Worm (Caenorhabditis elegans) whole organism, L1 larva: ENCODE data around the gene Y25C1A.6.
"Not testable (repeated sequence)": the region's sequence is repeated elsewhere in the genome, so short reads cannot be mapped to it uniquely, and the experiment has no call there.

Experiments used
- C16A3.4 ChIP-seq: fragments of 150-350 bp; optimal IDR thresholded peaks from 2 replicates; lab custom pipeline; 2014; ENCODE audit warnings: missing biosample characterization, missing genetic modification characterization
- aha-1 ChIP-seq: fragments of 150-350 bp; optimal IDR thresholded peaks from 2 replicates; lab custom pipeline; 2014; ENCODE audit warnings: missing biosample characterization, missing genetic modification characterization
- blmp-1 ChIP-seq: fragments of 150-350 bp; optimal IDR thresholded peaks from 2 replicates; lab custom pipeline; 2014; ENCODE audit warnings: missing biosample characterization, missing genetic modification characterization
- efl-1 ChIP-seq, 4 experiments: fragments of 150-350 bp; optimal IDR thresholded peaks in 3 of 4; peaks in 1 of 4; 1 replicate in 1 of 4; 2 replicates in 3 of 4; lab custom pipeline; 2014; ENCODE audit warnings: missing biosample characterization in 2 of 4, missing genetic modification characterization in 2 of 4, missing genetic modification reagents in 2 of 4
- elt-3 ChIP-seq, 6 experiments: fragments of 150-350 bp in 1 of 6; sonication (generic microtip); optimal IDR thresholded peaks; 2 replicates each; lab custom pipeline; 2017 to 2018; ENCODE audit warnings: missing biosample characterization in 6 of 6, missing genetic modification characterization in 6 of 6, inconsistent platforms in 1 of 6
- ets-5 ChIP-seq: fragments of 200-800 bp; sonication (Bioruptor generic); IDR thresholded peaks from 2 replicates; pipeline ENCODE4 v1.3.6; 2022; ENCODE audit warnings: missing genetic modification characterization, missing compliant biosample characterization
- fkh-4 ChIP-seq: sonication (generic microtip); optimal IDR thresholded peaks from 2 replicates; lab custom pipeline; 2016; ENCODE audit warnings: missing compliant biosample characterization, missing genetic modification characterization, borderline replicate concordance
- hlh-17 ChIP-seq: fragments of 200-800 bp; sonication (Bioruptor generic); optimal IDR thresholded peaks from 2 replicates; lab custom pipeline; 2018; ENCODE audit warnings: missing genetic modification characterization, mild to moderate bottlenecking, missing compliant biosample characterization, moderate library complexity, borderline replicate concordance
- hpl-2 ChIP-seq: fragments of 150-350 bp; optimal IDR thresholded peaks from 2 replicates; lab custom pipeline; 2014; ENCODE audit warnings: missing biosample characterization, missing genetic modification reagents, missing genetic modification characterization
- irx-1 ChIP-seq: sonication (generic microtip); optimal IDR thresholded peaks from 2 replicates; lab custom pipeline; 2016; ENCODE audit warnings: missing genetic modification characterization, missing compliant biosample characterization
- lin-14 ChIP-seq: fragments of 200-800 bp; sonication (Bioruptor generic); optimal IDR thresholded peaks from 2 replicates; lab custom pipeline; 2018; ENCODE audit warnings: mild to moderate bottlenecking, missing genetic modification characterization, moderate library complexity, missing compliant biosample characterization
- lin-15B ChIP-seq: fragments of 150-350 bp; sonication (generic microtip); optimal IDR thresholded peaks from 3 replicates; lab custom pipeline; 2014; ENCODE audit warnings: missing biosample characterization, missing genetic modification characterization
- lin-35 ChIP-seq, 2 experiments: fragments of 150-350 bp; optimal IDR thresholded peaks; 2 replicates each; lab custom pipeline; 2014; ENCODE audit warnings: missing biosample characterization in 2 of 2, missing genetic modification characterization in 2 of 2, missing genetic modification reagents in 2 of 2
- lir-3 ChIP-seq: sonication (generic microtip); optimal IDR thresholded peaks from 2 replicates; lab custom pipeline; 2016; ENCODE audit warnings: mild to moderate bottlenecking, missing genetic modification characterization, moderate library complexity, missing compliant biosample characterization; ENCODE audit not compliant: poor library complexity
- mab-9 ChIP-seq: fragments of 200-800 bp; sonication (Bioruptor generic); IDR thresholded peaks from 2 replicates; pipeline ENCODE4 v1.3.6; 2022; ENCODE audit warnings: missing genetic modification reagents, missing genetic modification characterization, missing compliant biosample characterization
- mep-1 ChIP-seq: fragments of 150-350 bp; optimal IDR thresholded peaks from 2 replicates; lab custom pipeline; 2014; ENCODE audit warnings: missing biosample characterization, missing genetic modification characterization
- nhr-12 ChIP-seq: sonication (generic microtip); optimal IDR thresholded peaks from 2 replicates; lab custom pipeline; 2017; ENCODE audit warnings: missing biosample characterization, missing genetic modification characterization
- nhr-19 ChIP-seq: fragments of 200-800 bp; sonication (Bioruptor generic); conservative IDR thresholded peaks from 2 replicates; pipeline ENCODE4 v1.3.6; 2022; ENCODE audit warnings: missing genetic modification characterization, missing compliant biosample characterization
- nhr-237 ChIP-seq: fragments of 150-350 bp; optimal IDR thresholded peaks from 2 replicates; lab custom pipeline; 2014; ENCODE audit warnings: missing biosample characterization, missing genetic modification characterization
- nhr-28 ChIP-seq: fragments of 150-350 bp; optimal IDR thresholded peaks from 2 replicates; lab custom pipeline; 2014; ENCODE audit warnings: missing biosample characterization, missing genetic modification characterization
- nhr-77 ChIP-seq: fragments of 150-350 bp; optimal IDR thresholded peaks from 2 replicates; lab custom pipeline; 2014; ENCODE audit warnings: missing biosample characterization, missing genetic modification characterization
- nhr-84 ChIP-seq: sonication (generic microtip); optimal IDR thresholded peaks from 2 replicates; lab custom pipeline; 2017; ENCODE audit warnings: missing biosample characterization, missing genetic modification characterization
- nhr-85 ChIP-seq: sonication (generic microtip); peaks from one replicate; lab custom pipeline; 2016; ENCODE audit warnings: missing genetic modification characterization, inconsistent platforms, missing compliant biosample characterization
- pax-3 ChIP-seq: fragments of 200-800 bp; sonication (Bioruptor generic); optimal IDR thresholded peaks from 2 replicates; lab custom pipeline; 2018; ENCODE audit warnings: mild to moderate bottlenecking, missing genetic modification characterization, moderate library complexity, missing compliant biosample characterization
- pqm-1 ChIP-seq: sonication (generic microtip); optimal IDR thresholded peaks from 3 replicates; lab custom pipeline; 2017; ENCODE audit warnings: missing biosample characterization, missing genetic modification characterization
- skn-1 ChIP-seq: fragments of 150-350 bp; optimal IDR thresholded peaks from 2 replicates; lab custom pipeline; 2014; ENCODE audit warnings: missing biosample characterization, missing genetic modification characterization
- snu-23 ChIP-seq: sonication (generic microtip); optimal IDR thresholded peaks from 2 replicates; lab custom pipeline; 2016; ENCODE audit warnings: missing genetic modification characterization, missing compliant biosample characterization
- unc-130 ChIP-seq: fragments of 150-350 bp; optimal IDR thresholded peaks from 2 replicates; lab custom pipeline; 2017; ENCODE audit warnings: missing biosample characterization, missing genetic modification characterization, inconsistent platforms
- unc-62 ChIP-seq: fragments of 150-350 bp; optimal IDR thresholded peaks from 2 replicates; lab custom pipeline; 2014; ENCODE audit warnings: missing biosample characterization, missing genetic modification reagents, missing genetic modification characterization
- zip-4 ChIP-seq: fragments of 200-800 bp; sonication (Bioruptor generic); optimal IDR thresholded peaks from 2 replicates; lab custom pipeline; 2018; ENCODE audit warnings: mild to moderate bottlenecking, missing genetic modification characterization, moderate library complexity, missing compliant biosample characterization
- ztf-4 ChIP-seq: fragments of 150-350 bp; optimal IDR thresholded peaks from 2 replicates; lab custom pipeline; 2014; ENCODE audit warnings: missing biosample characterization, missing genetic modification characterization

The Y25C1A.6 gene

DNA sequence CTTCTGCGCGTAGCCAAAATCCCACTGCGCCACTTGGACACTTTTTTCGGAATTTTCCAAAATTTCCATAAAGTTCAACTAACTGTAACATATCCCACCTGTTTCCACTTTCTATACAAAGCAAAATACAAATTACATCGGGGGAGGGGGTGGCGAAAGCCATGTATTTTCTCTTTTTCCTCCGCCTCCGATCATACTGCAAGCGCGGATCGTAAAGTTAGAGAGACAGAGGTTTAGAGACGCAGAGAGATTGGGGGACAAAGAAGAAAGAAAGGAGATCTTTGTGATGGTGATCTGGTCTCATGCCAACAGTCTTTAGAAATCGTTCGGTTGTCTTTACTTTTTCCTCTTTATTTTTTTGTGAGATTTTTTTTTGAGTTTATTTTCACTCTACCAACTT is 32.6 kb upstream of the Y25C1A.6 start:
- TF ChIP-seq efl-1 (optimal IDR thresholded peaks at IDR 0.05; lab: Kevin White, UChicago), result no peak
- peak in 1 of 2 experiments; percentile 8 for TF ChIP-seq efl-1 (GFP tag; optimal IDR thresholded peaks at IDR 0.05 in 1 of 2; lab: Kevin White, UChicago)
- peak; percentile 21 for TF ChIP-seq snu-23 (GFP tag; lab: Kevin White, UChicago)
- TF ChIP-seq unc-62 (GFP tag; lab: Kevin White, UChicago), result no peak
- TF ChIP-seq lin-15B, result no peak
- TF ChIP-seq hlh-17 (GFP tag; lab: Kevin White, UChicago), result no peak
- peak; percentile 98 for TF ChIP-seq blmp-1 (tag; lab: Kevin White, UChicago)
- TF ChIP-seq C16A3.4, result peak; percentile 7
- peak; percentile 23 for TF ChIP-seq mep-1
- no peak for TF ChIP-seq nhr-19
- TF ChIP-seq elt-3 (tag; optimal IDR thresholded peaks at IDR 0.05; lab: Kevin White, UChicago), result peak in 1 of 6 experiments; percentile 31
- TF ChIP-seq zip-4 (GFP tag; lab: Kevin White, UChicago), result no peak

DNA sequence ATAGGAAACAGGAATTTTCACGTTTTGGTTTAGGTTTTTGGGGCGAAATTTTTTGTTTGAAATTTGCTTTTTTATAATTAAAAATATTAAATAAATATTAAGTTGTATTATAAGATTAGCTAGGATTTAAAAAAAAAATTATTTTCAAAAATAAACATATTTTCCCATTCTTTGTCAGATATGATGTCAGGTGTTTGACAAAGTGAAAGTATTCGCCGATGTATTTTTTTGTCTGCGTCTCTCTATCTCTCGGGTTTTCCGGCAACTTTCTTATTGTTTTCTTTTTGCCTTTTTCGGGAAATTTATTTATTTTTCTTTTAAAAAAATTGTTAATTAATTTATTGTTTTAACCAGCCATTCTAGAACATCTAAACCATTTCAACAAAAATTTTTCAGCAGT is 30.5 kb upstream of the Y25C1A.6 start:
- TF ChIP-seq lin-14 (GFP tag; lab: Kevin White, UChicago) (peak; percentile 29), zip-4 (GFP tag; lab: Kevin White, UChicago) (no peak), elt-3 (tag; optimal IDR thresholded peaks at IDR 0.05; lab: Kevin White, UChicago) (no peak), nhr-77 (no peak), blmp-1 (tag; lab: Kevin White, UChicago) (peak; percentile 91), nhr-85 (tag; lab: Kevin White, UChicago) (peak; percentile 57), pax-3 (tag; lab: Kevin White, UChicago) (no peak)

DNA sequence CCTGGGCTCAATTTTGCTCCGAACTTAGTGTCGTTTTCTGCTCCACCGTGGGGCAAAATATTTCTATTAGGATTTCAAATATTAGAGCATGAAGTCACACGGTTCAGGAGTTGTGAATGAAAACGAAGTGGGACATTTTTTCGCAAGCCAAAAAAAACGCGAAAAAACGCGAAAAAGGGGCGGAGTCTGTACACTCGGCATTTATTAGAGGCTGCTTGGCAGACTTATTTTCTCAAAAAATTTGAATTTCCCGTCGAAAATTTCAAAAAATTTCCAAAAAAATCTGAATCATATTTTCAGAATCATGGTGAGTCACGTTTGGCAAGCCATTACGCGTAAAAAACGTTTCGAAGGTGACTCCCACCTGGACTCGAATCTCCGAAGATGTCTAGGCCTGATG is 28.4 kb upstream of the Y25C1A.6 start, which contains the start of gene B0454.6:
Gene B0454.6, plus strand, starts transcription at position 301 of the 400 bp plus-strand sequence.
- not testable (repeated sequence) for TF ChIP-seq blmp-1 (tag; lab: Kevin White, UChicago); lin-35 (GFP tag; optimal IDR thresholded peaks at IDR 0.05; lab: Kevin White, UChicago); lir-3 (tag; lab: Kevin White, UChicago)

DNA sequence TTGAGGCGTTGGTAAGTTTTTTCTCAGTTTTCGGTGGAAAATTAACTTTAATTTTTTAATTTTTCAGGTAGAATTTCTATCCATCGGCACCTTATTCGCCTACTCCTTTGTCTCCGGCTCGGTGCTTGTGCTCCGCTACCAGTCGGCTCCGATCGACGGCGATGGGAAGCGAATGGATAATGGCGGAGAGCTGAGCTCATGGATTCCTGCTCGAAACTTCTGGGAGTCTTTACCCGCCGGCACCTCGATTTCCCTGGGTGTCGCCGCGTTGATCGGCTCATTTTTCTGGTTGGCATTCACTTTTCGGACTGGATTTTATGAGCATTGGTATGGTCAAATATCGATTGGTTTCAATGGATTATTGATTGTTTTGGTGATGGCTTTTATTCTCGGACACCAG is 26.0 kb upstream of the Y25C1A.6 start:
- no peak for TF ChIP-seq pqm-1 (tag; lab: Kevin White, UChicago)
- TF ChIP-seq hlh-17 (GFP tag; lab: Kevin White, UChicago), result no peak
- no peak for TF ChIP-seq nhr-84 (tag; lab: Kevin White, UChicago)
- TF ChIP-seq irx-1 (tag; lab: Kevin White, UChicago), result no peak
- TF ChIP-seq, all 84 proteins: peak for 0

DNA sequence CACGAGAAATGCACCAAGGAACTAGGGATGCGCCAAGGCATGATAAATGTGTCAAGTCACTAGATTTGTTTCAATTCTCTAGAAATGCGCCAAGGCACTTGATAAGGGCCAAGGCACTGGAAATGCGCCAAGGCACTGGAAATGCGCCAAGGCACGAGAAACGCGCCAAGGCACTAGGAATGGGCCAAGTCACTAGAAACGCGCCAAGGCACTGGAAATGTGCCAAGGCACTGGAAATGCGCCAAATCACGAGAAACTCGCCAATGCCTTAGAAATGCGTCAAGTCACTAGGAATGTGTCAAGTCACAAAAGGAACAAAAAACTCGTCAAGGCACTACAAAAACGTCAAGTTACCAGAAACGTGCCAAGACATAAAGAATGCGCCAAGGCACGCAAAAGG is 24.5 kb upstream of the Y25C1A.6 start:
- TF ChIP-seq ets-5 (GFP tag; lab: Robert Waterston, UW), result no peak
- TF ChIP-seq nhr-12 (tag; lab: Kevin White, UChicago), result no peak
- no peak for TF ChIP-seq efl-1 (optimal IDR thresholded peaks at IDR 0.05; lab: Kevin White, UChicago)
- TF ChIP-seq efl-1 (GFP tag; optimal IDR thresholded peaks at IDR 0.05 in 1 of 2; lab: Kevin White, UChicago), result peak in 1 of 2 experiments; percentile 92
- peak; percentile 43 for TF ChIP-seq nhr-85 (tag; lab: Kevin White, UChicago)
- TF ChIP-seq aha-1 (tag; lab: Kevin White, UChicago), result no peak

DNA sequence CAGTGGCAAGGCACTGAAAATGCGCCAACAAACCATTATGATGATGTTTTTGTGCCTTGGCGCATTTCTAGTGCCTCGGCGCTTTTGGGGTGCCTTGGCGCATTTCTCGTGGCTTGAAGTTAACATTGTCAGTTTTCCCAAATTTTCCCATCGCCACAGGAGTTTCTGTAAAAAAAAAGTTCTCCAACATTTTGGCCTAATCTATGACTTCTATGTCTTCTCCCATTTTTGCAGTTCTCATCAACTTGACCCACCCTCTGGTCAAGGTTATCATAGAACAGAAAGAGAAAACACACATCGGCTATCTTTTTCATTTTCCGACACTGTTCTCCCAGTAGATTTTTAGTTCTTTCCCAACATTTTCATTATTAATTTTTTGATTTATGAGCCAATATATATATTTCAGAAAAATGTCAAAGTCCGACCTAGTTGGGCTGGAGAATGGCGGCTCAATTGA is 22.4 kb upstream of the Y25C1A.6 start, which contains the start of the genes B0454.26 and B0454.5:
Gene B0454.26, minus strand, starts transcription at position 101 of the 457 bp plus-strand sequence.
Gene B0454.5, plus strand, starts transcription at position 407 of the 457 bp plus-strand sequence.
- TF ChIP-seq efl-1 (optimal IDR thresholded peaks at IDR 0.05; lab: Kevin White, UChicago) (no peak), efl-1 (GFP tag; optimal IDR thresholded peaks at IDR 0.05 in 1 of 2; lab: Kevin White, UChicago) (peak in 1 of 2 experiments; percentile 2), aha-1 (tag; lab: Kevin White, UChicago) (no peak), blmp-1 (tag; lab: Kevin White, UChicago) (peak; percentile 58), nhr-28 (tag; lab: Kevin White, UChicago) (no peak), ztf-4 (tag; lab: Kevin White, UChicago) (no peak), skn-1 (tag; lab: Kevin White, UChicago) (no peak), elt-3 (tag; optimal IDR thresholded peaks at IDR 0.05; lab: Kevin White, UChicago) (no peak), fkh-4 (tag; lab: Kevin White, UChicago) (no peak), hpl-2 (no peak), nhr-237 (tag; lab: Kevin White, UChicago) (no peak), zip-4 (GFP tag; lab: Kevin White, UChicago) (no peak), unc-130 (tag; lab: Kevin White, UChicago) (no peak), mab-9 (GFP tag; lab: Robert Waterston, UW) (no peak)
